Worm (Caenorhabditis elegans): Measurements from ENCODE around the gene Y110A2AL.5.

Y110A2AL.5 gene

DNA sequence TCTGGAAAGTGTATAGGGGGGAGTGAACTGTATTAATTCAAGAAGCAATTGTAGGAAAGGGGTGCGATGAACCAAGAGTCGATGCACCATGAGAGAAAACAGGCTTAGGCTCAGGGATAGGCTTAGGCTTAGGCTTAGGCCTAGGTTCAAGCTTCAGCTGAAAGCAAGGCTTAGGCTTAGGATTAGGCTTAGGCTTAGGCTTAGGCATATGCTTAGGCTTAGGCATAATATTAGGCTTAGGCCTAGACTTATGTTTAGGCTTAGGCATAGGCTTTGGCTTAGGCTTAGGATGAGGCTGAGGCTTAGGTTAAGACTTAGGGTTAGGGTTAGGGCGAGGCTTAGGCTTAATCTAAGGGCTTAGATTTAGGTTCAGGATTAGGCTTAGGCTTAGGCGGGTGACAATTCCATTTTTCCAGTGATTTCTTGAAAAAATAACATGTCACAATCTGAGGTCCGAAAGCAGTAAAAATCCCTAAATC is 1.7 kb upstream of the Y110A2AL.5 start:
- TF ChIP-seq aha-1 (tag) (peak; percentile 92), F44E2.7 (GFP tag; IDR thresholded peaks at IDR 0.05) (no peak), attf-4 (tag; optimal IDR thresholded peaks at IDR 0.05) (no peak), rbr-2 (tag; optimal IDR thresholded peaks at IDR 0.05) (no peak), ztf-7 (tag; optimal IDR thresholded peaks at IDR 0.05) (no peak)

DNA sequence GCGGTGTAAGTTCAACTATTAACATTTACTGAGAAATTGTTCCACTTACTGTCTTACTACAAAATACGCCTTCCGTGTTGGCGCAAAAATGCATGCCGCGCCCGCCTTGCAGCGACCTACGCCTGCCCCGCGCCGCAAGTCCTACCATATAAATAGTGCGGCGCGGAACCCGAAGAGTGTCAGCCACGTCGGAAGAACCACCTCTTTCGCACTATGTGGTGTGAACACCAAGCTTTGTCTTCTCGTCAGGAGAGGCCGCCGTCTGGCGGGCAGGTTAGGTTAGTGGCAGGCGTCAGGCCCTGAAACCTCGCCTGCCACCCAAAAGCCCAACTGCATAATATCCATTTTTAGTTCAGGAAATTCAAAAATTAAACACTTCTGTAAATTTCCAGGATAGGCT is 1.0 kb downstream of the Y110A2AL.5 start:
- TF ChIP-seq aha-1 (tag) (peak; percentile 15), set-16 (GFP tag; IDR thresholded peaks at IDR 0.05) (peak; percentile 66), ctbp-1 (GFP tag; IDR thresholded peaks at IDR 0.05) (no peak), D1046.2 (GFP tag; IDR thresholded peaks at IDR 0.05) (0 out of 2 replicates have a peak, but pooled peaks have one; percentile 28), ceh-44 (GFP tag; IDR thresholded peaks at IDR 0.05) (no peak)

DNA sequence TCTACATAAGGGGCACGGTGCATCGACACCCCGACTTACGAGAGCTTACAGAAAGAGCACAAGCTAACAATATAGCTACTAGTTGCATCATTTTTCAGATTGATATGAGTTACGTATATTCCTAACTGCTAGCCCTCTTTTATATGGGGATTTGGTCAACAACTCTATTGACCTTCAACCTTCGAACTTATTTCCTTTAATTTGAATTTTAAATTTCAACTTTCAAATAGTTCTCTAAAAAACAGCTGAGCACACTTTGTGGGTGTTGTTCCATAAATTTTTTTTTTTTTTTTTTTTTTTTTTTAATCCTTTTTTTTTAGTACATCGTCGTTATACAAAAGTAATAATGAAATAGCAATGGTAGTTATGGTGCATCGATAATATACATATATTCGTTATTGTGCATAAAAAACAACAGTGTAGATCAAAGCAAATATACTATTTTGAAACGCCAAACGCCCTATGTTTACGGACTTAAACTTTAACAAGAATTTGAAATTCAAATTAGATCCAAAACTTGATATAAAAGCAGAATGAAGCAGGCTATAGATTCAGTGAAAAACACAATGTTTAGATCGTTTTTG is 2.3 kb downstream of the Y110A2AL.5 start, which contains the start of the genes Y110A2AL.9 and Y110A2AL.3:
TSS of gene Y110A2AL.9 (minus strand) at position 101 of the 584 bp plus-strand sequence.
TSS of gene Y110A2AL.3 (plus strand) at position 534 of the 584 bp plus-strand sequence.
- TF ChIP-seq ctbp-1 (GFP tag; IDR thresholded peaks at IDR 0.05) (no peak), F37D6.2 (tag; optimal IDR thresholded peaks at IDR 0.05) (no peak)

DNA sequence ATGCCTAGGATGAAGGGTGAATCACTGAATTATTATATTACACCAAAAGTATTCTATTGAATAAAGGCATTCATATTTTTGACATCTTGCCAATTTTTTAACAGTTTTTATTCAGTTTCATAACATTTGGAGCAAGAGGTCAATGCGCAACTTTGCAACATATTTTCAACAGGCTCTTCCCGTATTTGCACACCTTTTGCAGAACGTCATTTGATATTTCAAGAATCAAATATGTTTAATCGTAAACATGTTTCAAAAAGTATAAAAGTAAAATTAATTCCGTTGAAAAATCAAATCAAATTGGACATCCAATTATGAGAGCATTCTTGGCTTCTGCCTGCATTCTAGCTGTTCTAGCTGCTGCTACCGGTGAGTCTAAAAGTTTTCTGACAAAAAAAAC is 3.4 kb downstream of the Y110A2AL.5 start, which contains the start of gene Y110A2AL.2:
TSS of gene Y110A2AL.2 (plus strand) at position 301 of the 400 bp plus-strand sequence.
- no peak for TF ChIP-seq nhr-10 (tag; optimal IDR thresholded peaks at IDR 0.05)
- TF ChIP-seq lin-13 (GFP tag; optimal IDR thresholded peaks at IDR 0.05), result no peak
- no peak for TF ChIP-seq Y75B8A.6 (GFP tag; IDR thresholded peaks at IDR 0.05)
- TF ChIP-seq ama-1 (optimal IDR thresholded peaks at IDR 0.05), result no peak
- no peak for TF ChIP-seq arid-1 (GFP tag; conservative IDR thresholded peaks at IDR 0.05)
- no peak for TF ChIP-seq nhr-28 (tag; optimal IDR thresholded peaks at IDR 0.05)
- TF ChIP-seq zip-2 (tag; optimal IDR thresholded peaks at IDR 0.05), result no peak
- no peak for TF ChIP-seq spr-1 (tag; optimal IDR thresholded peaks at IDR 0.05)
- no peak for TF ChIP-seq hif-1 (tag; optimal IDR thresholded peaks at IDR 0.05)
- no peak for TF ChIP-seq spr-3 (GFP tag; optimal IDR thresholded peaks at IDR 0.05)
- no peak for TF ChIP-seq nhr-76 (tag; optimal IDR thresholded peaks at IDR 0.05)
- TF ChIP-seq snpc-4 (tag; optimal IDR thresholded peaks at IDR 0.05), result no peak
- no peak for TF ChIP-seq lin-15B (tag; optimal IDR thresholded peaks at IDR 0.05)
- TF ChIP-seq ZK337.2 (GFP tag; IDR thresholded peaks at IDR 0.05), result no peak
- no peak for TF ChIP-seq daf-12 (tag; optimal IDR thresholded peaks at IDR 0.05)
- no peak for TF ChIP-seq sdz-12 (GFP tag; optimal IDR thresholded peaks at IDR 0.05)
- TF ChIP-seq T26A8.4 (GFP tag; IDR thresholded peaks at IDR 0.05), result no peak
- TF ChIP-seq nhr-48 (tag; optimal IDR thresholded peaks at IDR 0.05), result no peak

DNA sequence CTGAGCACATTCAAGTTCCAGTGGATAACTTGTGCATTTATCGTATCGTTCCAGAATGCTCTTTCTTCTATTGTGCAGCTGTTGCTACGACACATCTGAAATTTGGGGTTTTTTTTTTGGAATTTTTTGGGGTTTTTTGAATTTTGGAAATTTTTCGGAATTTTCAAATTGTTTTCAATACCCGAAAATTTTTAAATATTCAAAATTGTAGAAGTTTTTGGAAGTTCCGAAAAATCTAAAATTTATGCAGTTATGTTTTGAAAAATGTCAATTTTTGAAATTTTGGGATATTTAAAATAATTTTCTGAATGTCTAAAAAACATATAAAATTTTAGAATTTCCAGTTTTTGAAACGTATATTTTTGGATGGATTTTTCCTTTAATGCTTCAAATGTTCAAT is 7.5 kb downstream of the Y110A2AL.5 start, which contains the start of gene Y110A2AL.10:
TSS of gene Y110A2AL.10 (minus strand) at position 101 of the 400 bp plus-strand sequence.
- TF ChIP-seq nhr-111 (GFP tag; optimal IDR thresholded peaks at IDR 0.05) (no peak), nhr-41 (GFP tag; IDR thresholded peaks at IDR 0.05) (no peak), Y105C5A.15 (GFP tag; IDR thresholded peaks at IDR 0.05) (no peak), ZK546.5 (tag; optimal IDR thresholded peaks at IDR 0.05) (no peak), fos-1 (tag; optimal IDR thresholded peaks at IDR 0.05) (no peak), lim-7 (GFP tag; IDR thresholded peaks at IDR 0.05) (no peak)

Data from whole organism, L4 larva.